Worm (Caenorhabditis elegans) whole organism, L2 larva: Measurements from ENCODE around the gene fbxa-219.

Experiments used
- alr-1 ChIP-seq: fragments of 150-350 bp; optimal IDR thresholded peaks from 2 replicates; lab custom pipeline; 2014; ENCODE audit warnings: missing biosample characterization, missing genetic modification characterization
- ama-1 ChIP-seq: fragments of 150-350 bp; optimal IDR thresholded peaks from 2 replicates; lab custom pipeline; 2018; ENCODE audit warnings: inconsistent platforms
- ceh-82 ChIP-seq: fragments of 150-350 bp; optimal IDR thresholded peaks from 2 replicates; lab custom pipeline; 2014; ENCODE audit warnings: missing biosample characterization, missing genetic modification characterization
- elt-1 ChIP-seq: fragments of 150-350 bp; optimal IDR thresholded peaks from 2 replicates; lab custom pipeline; 2014; ENCODE audit warnings: missing biosample characterization, missing genetic modification characterization
- elt-3 ChIP-seq: sonication (generic microtip); optimal IDR thresholded peaks from 2 replicates; lab custom pipeline; 2017; ENCODE audit warnings: missing biosample characterization, missing genetic modification characterization
- mab-5 ChIP-seq: fragments of 150-350 bp; optimal IDR thresholded peaks from 2 replicates; lab custom pipeline; 2014; ENCODE audit warnings: missing biosample characterization, missing genetic modification characterization
- mbf-1 ChIP-seq: sonication (generic microtip); optimal IDR thresholded peaks from 2 replicates; lab custom pipeline; 2017; ENCODE audit warnings: missing biosample characterization, missing genetic modification characterization
- nhr-12 ChIP-seq: fragments of 150-350 bp; optimal IDR thresholded peaks from 2 replicates; lab custom pipeline; 2014; ENCODE audit warnings: missing biosample characterization, missing genetic modification characterization
- unc-39 ChIP-seq: fragments of 150-350 bp; optimal IDR thresholded peaks from 2 replicates; lab custom pipeline; 2014; ENCODE audit warnings: missing biosample characterization, missing genetic modification characterization
- unc-55 ChIP-seq: fragments of 150-350 bp; sonication (generic microtip); optimal IDR thresholded peaks from 3 replicates; lab custom pipeline; 2014; ENCODE audit warnings: missing biosample characterization, missing genetic modification reagents, missing genetic modification characterization
- ztf-11 ChIP-seq: sonication (generic microtip); optimal IDR thresholded peaks from 2 replicates; lab custom pipeline; 2017; ENCODE audit warnings: missing biosample characterization, missing genetic modification characterization

DNA sequence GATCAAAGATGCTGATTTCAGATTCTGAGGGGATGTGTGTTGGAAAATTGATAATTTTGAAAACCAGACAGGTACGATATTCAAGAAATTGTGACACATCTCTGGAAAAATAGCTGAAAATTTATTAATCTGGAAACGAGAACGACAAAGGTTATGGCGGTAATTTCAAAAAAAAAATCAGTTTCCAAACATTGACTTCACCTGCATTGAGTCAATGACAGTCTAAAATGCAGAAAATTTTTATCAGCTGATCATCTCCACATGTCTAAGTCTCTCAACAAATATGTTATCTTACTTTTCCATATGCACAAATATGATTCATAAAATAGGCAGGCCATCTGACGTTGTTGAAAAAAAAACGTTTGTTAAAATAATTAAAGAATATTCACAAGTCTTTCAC lies 19.1 kb upstream of the fbxa-219 start, which contains the start of gene fbxa-48:
- TF ChIP-seq mab-5 (no peak), ztf-11 (tag; lab: Kevin White, UChicago) (no peak), unc-55 (GFP tag; lab: Kevin White, UChicago) (no peak), mbf-1 (no peak), elt-1 (tag; lab: Kevin White, UChicago) (no peak), alr-1 (no peak), ama-1 (lab: Kevin White, UChicago) (no peak), nhr-12 (tag; lab: Kevin White, UChicago) (no peak), ceh-82 (tag; lab: Kevin White, UChicago) (no peak), unc-39 (tag; lab: Kevin White, UChicago) (no peak), elt-3 (tag; lab: Kevin White, UChicago) (no peak)
